Fruit fly (Drosophila melanogaster) whole organism, adult: ENCODE results near the gene Nprl3.
A peak's percentile ranks its signal among the peaks of the same experiment; 100 is the strongest.

ENCODE experiments used
- CG11617 ChIP-seq: fragments of 200-800 bp; sonication (Bioruptor generic); optimal IDR thresholded peaks from 2 replicates; lab custom pipeline; 2017; ENCODE audit warnings: mild to moderate bottlenecking, missing biosample characterization, missing genetic modification reagents, missing genetic modification characterization
- CG12768 ChIP-seq: fragments of 200-800 bp; sonication (Bioruptor generic); optimal IDR thresholded peaks from 2 replicates; lab custom pipeline; 2017; ENCODE audit warnings: missing biosample characterization, missing genetic modification characterization, mild to moderate bottlenecking, moderate library complexity, missing genetic modification reagents
- CG14711 ChIP-seq: fragments of 200-800 bp; sonication (Bioruptor generic); optimal IDR thresholded peaks from 2 replicates; lab custom pipeline; 2018; ENCODE audit warnings: missing biosample characterization, mild to moderate bottlenecking, missing genetic modification characterization, moderate library complexity
- CG1620 ChIP-seq: fragments of 200-800 bp; sonication (Bioruptor generic); optimal IDR thresholded peaks from 2 replicates; lab custom pipeline; 2016; ENCODE audit warnings: missing biosample characterization, missing genetic modification characterization
- CG33017 ChIP-seq: fragments of 200-800 bp; sonication (Bioruptor generic); optimal IDR thresholded peaks from 2 replicates; lab custom pipeline; 2018; ENCODE audit warnings: missing biosample characterization, mild to moderate bottlenecking, missing genetic modification characterization, moderate library complexity
- CG5204 ChIP-seq: fragments of 200-800 bp; sonication (Bioruptor generic); optimal IDR thresholded peaks from 2 replicates; lab custom pipeline; 2016; ENCODE audit warnings: missing biosample characterization, missing genetic modification characterization
- CG7045 ChIP-seq: fragments of 200-800 bp; sonication (Bioruptor generic); optimal IDR thresholded peaks from 2 replicates; lab custom pipeline; 2017; ENCODE audit warnings: missing biosample characterization, mild to moderate bottlenecking, missing genetic modification characterization
- CG7101 ChIP-seq: fragments of 200-800 bp; sonication (Bioruptor generic); optimal IDR thresholded peaks from 2 replicates; lab custom pipeline; 2018; ENCODE audit warnings: missing biosample characterization, mild to moderate bottlenecking, missing genetic modification characterization, moderate library complexity
- Clk ChIP-seq: fragments of 200-800 bp; sonication (Bioruptor generic); optimal IDR thresholded peaks from 2 replicates; lab custom pipeline; 2017; ENCODE audit warnings: missing biosample characterization, missing genetic modification characterization
- Crg-1 ChIP-seq: fragments of 200-800 bp; sonication (Bioruptor generic); optimal IDR thresholded peaks from 2 replicates; lab custom pipeline; 2016; ENCODE audit warnings: missing biosample characterization, missing genetic modification characterization
- Hr96 ChIP-seq: fragments of 200-800 bp; sonication (Bioruptor generic); optimal IDR thresholded peaks from 2 replicates; lab custom pipeline; 2016; ENCODE audit warnings: missing biosample characterization, missing genetic modification characterization
- Mnt ChIP-seq: fragments of 200-800 bp; sonication (Bioruptor generic); optimal IDR thresholded peaks from 2 replicates; lab custom pipeline; 2016; ENCODE audit warnings: missing biosample characterization, mild to moderate bottlenecking, missing genetic modification characterization
- bab1 ChIP-seq: fragments of 200-800 bp; sonication (Bioruptor generic); optimal IDR thresholded peaks from 3 replicates; lab custom pipeline; 2019; ENCODE audit warnings: missing biosample characterization, mild to moderate bottlenecking, missing genetic modification characterization, moderate library complexity
- cic ChIP-seq: fragments of 200-800 bp; sonication (Bioruptor generic); optimal IDR thresholded peaks from 2 replicates; lab custom pipeline; 2017; ENCODE audit warnings: missing biosample characterization, mild to moderate bottlenecking, missing genetic modification characterization, moderate library complexity
- cnc ChIP-seq, 2 experiments: fragments of >200 bp; optimal IDR thresholded peaks; 2 replicates each; lab custom pipeline; 2017
- kay ChIP-seq: fragments of 200-800 bp; sonication (Bioruptor generic); peaks from one replicate; lab custom pipeline; 2016; ENCODE audit warnings: missing biosample characterization, missing genetic modification characterization, borderline replicate concordance
- ovo ChIP-seq: fragments of 200-800 bp; sonication (Bioruptor generic); optimal IDR thresholded peaks from 2 replicates; lab custom pipeline; 2016; ENCODE audit warnings: missing biosample characterization, missing genetic modification characterization
- pad ChIP-seq: fragments of 200-800 bp; sonication (Bioruptor generic); optimal IDR thresholded peaks from 3 replicates; lab custom pipeline; 2017; ENCODE audit warnings: missing biosample characterization, missing genetic modification characterization, mild to moderate bottlenecking, moderate library complexity, missing genetic modification reagents
- tj ChIP-seq: fragments of 200-800 bp; sonication (Bioruptor generic); optimal IDR thresholded peaks from 3 replicates; lab custom pipeline; 2017; ENCODE audit warnings: missing biosample characterization, mild to moderate bottlenecking, missing genetic modification characterization, moderate library complexity
- toe ChIP-seq: fragments of 200-800 bp; sonication (Bioruptor generic); optimal IDR thresholded peaks from 2 replicates; lab custom pipeline; 2016; ENCODE audit warnings: missing biosample characterization, missing genetic modification characterization

The Nprl3 gene

DNA sequence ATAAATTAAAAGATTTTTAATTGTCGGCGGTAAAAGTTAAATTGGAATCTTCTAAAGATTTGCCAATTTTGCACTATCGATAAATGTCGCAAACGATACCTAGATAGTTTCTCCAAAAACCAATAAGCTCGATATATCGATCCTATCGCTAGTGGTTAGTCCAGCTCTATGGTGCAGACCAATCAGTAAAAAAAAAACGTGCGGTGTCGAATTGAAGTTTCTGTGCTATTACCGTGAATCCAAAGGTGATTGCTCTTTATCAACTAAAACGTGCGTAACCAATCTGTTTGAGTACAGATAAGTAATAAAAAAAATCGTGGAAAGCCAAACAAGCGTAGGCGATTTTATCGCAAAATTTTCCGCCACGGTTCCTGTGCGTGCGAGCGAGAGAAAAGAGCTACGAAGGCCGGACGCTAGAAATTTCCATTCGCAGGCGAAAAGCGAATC lies 35.2 kb upstream of the Nprl3 start, which contains the start of gene Hsp110:
Gene Hsp110 (plus strand): TSS at position 153 of the 447 bp plus-strand sequence.
- peak; percentile 66 for TF ChIP-seq CG11617 (GFP tag; lab: Kevin White, UChicago)
- peak; percentile 48 for TF ChIP-seq tj
- no peak for TF ChIP-seq Hr96 (GFP tag; lab: Kevin White, UChicago)
- peak; percentile 48 for TF ChIP-seq CG7101 (tag; lab: Kevin White, UChicago)
- peak; percentile 96 for TF ChIP-seq kay
- no peak for TF ChIP-seq Clk (GFP tag; lab: Kevin White, UChicago)
- peak; percentile 65 for TF ChIP-seq CG33017 (tag; lab: Kevin White, UChicago)
- peak; percentile 43 for TF ChIP-seq Crg-1
- no peak for TF ChIP-seq cnc (optimal IDR thresholded peaks at IDR 0.05; lab: Kevin White, UChicago)
- TF ChIP-seq ovo (GFP tag; lab: Kevin White, UChicago) = peak; percentile 4
- peak; percentile 29 for TF ChIP-seq cic (GFP tag; lab: Kevin White, UChicago)
- TF ChIP-seq bab1 = peak; percentile 64
- peak; percentile 36 for TF ChIP-seq CG12768 (GFP tag; lab: Kevin White, UChicago)
- TF ChIP-seq CG7045 = no peak
- peak; percentile 94 for TF ChIP-seq Mnt (GFP tag; lab: Kevin White, UChicago)
- TF ChIP-seq CG1620 (GFP tag; lab: Kevin White, UChicago) = peak; percentile 43
- TF ChIP-seq CG14711 = no peak
- TF ChIP-seq pad (GFP tag; lab: Kevin White, UChicago) = peak; percentile 14
- no peak for TF ChIP-seq CG5204 (GFP tag; lab: Kevin White, UChicago)
- TF ChIP-seq toe (GFP tag; lab: Kevin White, UChicago) = no peak

DNA sequence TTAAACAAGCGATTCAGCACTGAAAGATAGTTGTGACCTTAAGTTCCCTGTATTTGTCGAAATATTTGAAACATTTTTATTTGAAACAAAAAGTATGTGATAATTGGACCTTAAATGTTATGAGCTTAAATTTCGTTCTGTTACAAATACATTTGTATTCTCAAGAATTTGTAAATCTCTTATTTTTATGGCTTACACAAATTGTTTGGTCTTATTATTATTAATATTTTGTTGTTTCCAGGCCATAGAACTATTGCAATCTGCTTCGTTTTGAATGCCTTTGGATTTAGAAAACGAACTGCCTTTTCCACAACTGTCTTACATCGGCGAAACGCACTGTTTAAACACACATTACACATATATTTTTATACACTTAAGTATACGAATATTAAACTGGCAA lies 32.8 kb upstream of the Nprl3 start, which contains the start of gene CG6661:
Gene CG6661 (plus strand): TSS at position 301 of the 400 bp plus-strand sequence.
- no peak for TF ChIP-seq toe (GFP tag; lab: Kevin White, UChicago)
- TF ChIP-seq Clk (GFP tag; lab: Kevin White, UChicago) = no peak

DNA sequence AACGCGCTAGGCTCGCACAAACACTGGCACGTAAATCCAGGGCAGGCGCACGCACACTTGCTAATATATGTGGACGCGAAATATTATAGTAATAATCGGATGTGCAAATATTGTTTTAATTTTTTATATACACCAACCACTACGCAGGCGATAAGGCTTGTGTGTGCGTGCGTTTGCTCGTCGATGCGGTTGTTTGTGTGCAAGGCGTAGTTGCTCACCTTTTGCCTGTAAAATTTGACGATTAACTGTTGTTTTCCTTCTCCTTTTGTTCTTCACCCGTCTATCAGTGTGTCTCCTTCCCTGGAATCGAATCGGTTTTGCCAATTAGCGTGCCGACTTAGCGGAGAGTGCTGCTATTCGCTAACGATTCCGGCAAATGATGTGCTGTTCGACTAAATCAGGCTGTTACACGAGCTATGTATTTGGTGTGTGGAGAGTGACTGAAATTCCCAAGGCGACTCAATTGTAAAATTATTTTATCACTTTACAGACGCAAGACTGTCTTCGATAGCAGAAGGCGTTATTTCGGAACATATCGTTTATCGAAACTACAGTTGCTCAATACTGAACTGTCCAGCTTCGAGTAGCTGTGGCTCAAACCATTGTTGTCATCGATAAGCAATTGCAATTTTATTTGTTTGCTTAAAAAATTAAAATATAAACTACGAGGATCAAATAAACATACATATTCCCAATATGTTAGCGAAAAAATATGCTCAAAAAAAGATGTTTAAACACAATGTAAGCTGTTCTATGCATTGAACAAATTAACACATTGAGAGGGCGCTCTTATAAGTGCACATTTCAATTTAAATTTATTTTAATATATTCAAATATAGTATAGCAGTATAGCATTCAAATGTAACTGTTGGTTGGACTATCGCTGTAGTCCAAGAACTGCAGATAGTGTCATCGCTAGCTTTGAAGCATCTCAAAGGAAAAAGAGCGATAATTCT lies 29.8 kb upstream of the Nprl3 start, which contains the start of the genes CG6650 and endos:
Gene CG6650 (plus strand): TSS at position 280 of the 956 bp plus-strand sequence.
Gene endos (minus strand): TSS at position 536 of the 956 bp plus-strand sequence.
- peak; percentile 80 for TF ChIP-seq CG7045
- TF ChIP-seq CG12768 (GFP tag; lab: Kevin White, UChicago) = peak; percentile 81
- peak; percentile 79 for TF ChIP-seq CG11617 (GFP tag; lab: Kevin White, UChicago)
- peak; percentile 84 for TF ChIP-seq toe (GFP tag; lab: Kevin White, UChicago)
- TF ChIP-seq ovo (GFP tag; lab: Kevin White, UChicago) = peak; percentile 67
- peak; percentile 63 for TF ChIP-seq Clk (GFP tag; lab: Kevin White, UChicago)
- TF ChIP-seq Mnt (GFP tag; lab: Kevin White, UChicago) = peak; percentile 82
- peak; percentile 81 for TF ChIP-seq CG7101 (tag; lab: Kevin White, UChicago)
- peak; percentile 36 for TF ChIP-seq bab1
- peak; percentile 94 for TF ChIP-seq cic (GFP tag; lab: Kevin White, UChicago)
- TF ChIP-seq cnc (optimal IDR thresholded peaks at IDR 0.05; lab: Kevin White, UChicago) = no peak
- peak; percentile 83 for TF ChIP-seq Hr96 (GFP tag; lab: Kevin White, UChicago)
- TF ChIP-seq pad (GFP tag; lab: Kevin White, UChicago) = peak; percentile 96
- peak; percentile 60 for TF ChIP-seq tj
- peak; percentile 62 for TF ChIP-seq Crg-1
- TF ChIP-seq kay = no peak
- TF ChIP-seq CG5204 (GFP tag; lab: Kevin White, UChicago) = no peak
- peak; percentile 52 for TF ChIP-seq CG1620 (GFP tag; lab: Kevin White, UChicago)
- peak; percentile 37 for TF ChIP-seq CG33017 (tag; lab: Kevin White, UChicago)
- TF ChIP-seq CG14711 = peak; percentile 24

DNA sequence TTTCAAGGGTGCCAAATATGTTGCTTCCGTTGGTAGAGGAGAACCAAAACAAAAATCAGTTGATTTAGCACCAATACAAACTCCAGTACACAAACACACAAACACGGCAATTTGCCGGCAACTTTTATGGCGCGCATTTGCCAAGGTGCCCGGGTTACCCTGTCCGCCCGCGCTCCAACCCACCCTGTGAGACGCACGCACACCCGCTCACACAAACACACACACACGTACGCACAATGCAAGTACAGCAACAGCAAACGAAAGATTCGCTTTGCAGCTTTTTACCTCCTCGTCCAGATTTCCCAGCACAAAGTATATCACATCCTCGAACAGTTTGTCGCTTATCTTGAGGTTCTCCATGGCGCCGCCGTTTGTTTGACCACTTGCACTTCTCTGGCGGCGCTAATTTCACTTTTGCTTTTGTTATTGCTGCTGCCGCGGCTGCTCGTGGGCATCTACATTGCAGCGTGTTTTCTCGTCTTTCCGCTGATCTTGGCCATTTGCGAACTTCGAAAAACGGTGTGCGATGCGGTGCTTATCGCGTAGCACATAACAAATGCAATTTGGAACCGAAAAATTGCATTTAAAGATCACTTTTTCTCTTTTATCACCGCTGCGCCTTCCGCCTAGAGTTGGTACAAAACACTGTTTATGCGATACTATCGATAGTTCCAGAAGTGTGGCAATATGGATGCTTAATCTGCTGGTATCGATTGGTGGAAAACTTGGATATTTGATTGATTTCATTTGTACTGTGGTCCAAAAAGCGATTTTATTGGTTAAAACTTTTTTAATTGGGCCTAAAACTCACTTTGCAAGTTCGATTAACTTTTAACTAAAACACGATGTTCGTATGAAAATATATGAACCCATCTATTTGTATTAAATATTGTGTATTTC lies 27.1 kb upstream of the Nprl3 start, which contains the start of gene Ptip:
Gene Ptip (minus strand): TSS at position 637 of the 900 bp plus-strand sequence.
- peak; percentile 20 for TF ChIP-seq CG12768 (GFP tag; lab: Kevin White, UChicago)
- TF ChIP-seq Mnt (GFP tag; lab: Kevin White, UChicago) = peak; percentile 72
- peak; percentile 48 for TF ChIP-seq CG14711
- TF ChIP-seq CG1620 (GFP tag; lab: Kevin White, UChicago) = peak; percentile 12
- TF ChIP-seq Crg-1 = peak; percentile 37
- TF ChIP-seq CG7101 (tag; lab: Kevin White, UChicago) = peak; percentile 32
- peak; percentile 27 for TF ChIP-seq tj
- TF ChIP-seq CG7045 = no peak
- peak; percentile 30 for TF ChIP-seq cic (GFP tag; lab: Kevin White, UChicago)
- TF ChIP-seq toe (GFP tag; lab: Kevin White, UChicago) = no peak
- no peak for TF ChIP-seq CG11617 (GFP tag; lab: Kevin White, UChicago)
- TF ChIP-seq bab1 = peak; percentile 52

DNA sequence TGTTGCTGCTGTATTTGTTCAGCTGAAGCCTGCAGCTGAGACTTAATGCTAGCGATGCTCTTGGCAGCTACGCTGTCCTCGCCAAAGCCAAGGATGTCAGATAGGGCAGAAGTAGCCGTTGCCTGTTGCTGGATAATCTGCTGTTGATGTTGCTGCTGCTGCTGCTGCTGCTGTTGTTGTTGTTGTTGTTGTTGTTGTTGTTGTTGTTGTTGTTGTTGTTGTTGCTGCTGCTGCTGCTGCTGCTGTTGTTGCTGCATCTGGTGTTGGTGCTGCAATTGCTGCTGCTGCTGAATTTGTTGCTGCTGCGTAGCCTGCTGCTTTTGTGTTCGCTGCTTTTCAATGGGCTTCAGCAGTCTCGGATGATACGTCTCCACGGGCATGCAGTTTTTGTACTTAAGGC lies 25.9 kb upstream of the Nprl3 start:
- TF ChIP-seq pad (GFP tag; lab: Kevin White, UChicago) = no peak
- no peak for TF ChIP-seq tj
